Worm (Caenorhabditis elegans) whole organism, L4/young adult: Measurements from ENCODE around the gene K10B3.5.

Experiments used
- W03F9.2 ChIP-seq: fragments of 150-350 bp; optimal IDR thresholded peaks from 2 replicates; lab custom pipeline; 2014; ENCODE audit warnings: missing biosample characterization, missing genetic modification characterization
- dao-5 ChIP-seq: sonication (generic microtip); optimal IDR thresholded peaks from 2 replicates; lab custom pipeline; 2016; ENCODE audit warnings: missing genotype, missing genetic modification characterization, moderate library complexity, missing compliant biosample characterization
- him-1 ChIP-seq: sonication (generic microtip); optimal IDR thresholded peaks from 2 replicates; lab custom pipeline; 2016; ENCODE audit warnings: missing genotype, missing genetic modification reagents, missing genetic modification characterization, missing compliant biosample characterization

The K10B3.5 gene

ce11 chrX:3059299-3059698 lies 47.0 kb downstream of the K10B3.5 start, which contains the start of gene rsef-1:
Gene rsef-1, minus strand, starts transcription at chrX:3059399.
- TF ChIP-seq dao-5 (tag; lab: Kevin White, UChicago) (no peak), him-1 (tag; lab: Kevin White, UChicago) (no peak), W03F9.2 (tag; lab: Kevin White, UChicago) (no peak)

ce11 chrX:3057656-3058055 lies 48.6 kb downstream of the K10B3.5 start:
- no peak for TF ChIP-seq W03F9.2 (tag; lab: Kevin White, UChicago)
- no peak for TF ChIP-seq dao-5 (tag; lab: Kevin White, UChicago)
- TF ChIP-seq him-1 (tag; lab: Kevin White, UChicago) = no peak

DNA sequence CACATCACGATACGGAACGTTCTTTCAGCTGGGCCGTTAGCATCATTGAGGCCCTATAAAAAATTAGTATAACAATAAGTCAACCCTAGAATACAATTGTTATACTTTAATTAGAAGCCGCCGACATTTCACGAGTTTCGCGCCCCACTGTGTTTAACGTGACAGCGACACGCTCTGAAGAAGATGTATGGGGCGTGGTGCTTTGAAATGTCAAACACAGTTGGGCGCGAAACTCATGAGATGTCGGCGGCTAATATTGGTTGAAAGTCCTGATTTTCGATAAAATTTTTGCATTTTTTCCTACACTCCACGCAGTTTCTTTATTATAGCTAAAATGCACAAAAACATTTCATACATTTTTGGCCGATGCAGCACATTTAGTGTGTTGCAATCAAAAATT lies 50.2 kb downstream of the K10B3.5 start:
- no peak for TF ChIP-seq dao-5 (tag; lab: Kevin White, UChicago)

DNA sequence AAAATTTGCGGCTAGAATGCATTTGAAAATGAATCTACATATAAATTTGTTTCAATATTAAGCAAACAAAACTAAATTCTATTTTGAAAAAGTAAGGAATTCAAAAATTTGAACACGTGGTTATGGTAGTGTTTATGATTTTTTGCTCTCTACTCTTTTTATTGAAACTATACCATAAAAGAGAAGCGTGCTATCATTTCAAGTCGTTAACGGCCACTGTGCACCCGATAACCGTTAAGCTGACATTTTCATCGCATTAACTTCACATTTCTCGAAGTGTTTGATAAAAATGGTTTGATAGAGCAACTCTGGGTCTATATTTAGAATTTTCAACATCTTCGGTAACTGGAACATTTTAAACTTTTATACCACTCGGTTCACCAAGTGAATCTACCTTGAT lies 51.5 kb downstream of the K10B3.5 start, which contains the start of gene twk-26:
twk-26 (minus strand) TSS at position 23 of the 400 bp plus-strand sequence.
- TF ChIP-seq him-1 (tag; lab: Kevin White, UChicago) = no peak
- TF ChIP-seq dao-5 (tag; lab: Kevin White, UChicago) = no peak
- TF ChIP-seq W03F9.2 (tag; lab: Kevin White, UChicago) = no peak

ce11 chrX:3054394-3054793 lies 51.9 kb downstream of the K10B3.5 start:
- TF ChIP-seq W03F9.2 (tag; lab: Kevin White, UChicago) (no peak), dao-5 (tag; lab: Kevin White, UChicago) (no peak), him-1 (tag; lab: Kevin White, UChicago) (no peak)
